Fruit fly (Drosophila melanogaster) whole organism, embryonic: ENCODE results near the gene CG10337.

Experiments
- Bteb2 ChIP-seq: fragments of 200-800 bp; sonication (Bioruptor generic); optimal IDR thresholded peaks from 2 replicates; lab custom pipeline; 2016; ENCODE audit warnings: missing biosample characterization, missing genetic modification characterization
- CG10366 ChIP-seq: fragments of 200-800 bp; sonication (Bioruptor generic); IDR thresholded peaks from 2 replicates; pipeline ENCODE4 v1.3.6; 2022; ENCODE audit warnings: missing biosample characterization, missing genetic modification characterization
- CG11398 ChIP-seq: fragments of 200-800 bp; sonication (Bioruptor generic); optimal IDR thresholded peaks from 2 replicates; lab custom pipeline; 2016; ENCODE audit warnings: missing biosample characterization, missing genetic modification characterization
- CG1233 ChIP-seq: fragments of 200-800 bp; sonication (Bioruptor generic); optimal IDR thresholded peaks from 4 replicates; lab custom pipeline; 2018; ENCODE audit warnings: missing biosample characterization, mild to moderate bottlenecking, missing genetic modification characterization
- CG12391 ChIP-seq: fragments of 200-800 bp; sonication (Bioruptor generic); optimal IDR thresholded peaks from 3 replicates; lab custom pipeline; 2018; ENCODE audit warnings: missing biosample characterization, mild to moderate bottlenecking, missing genetic modification characterization, moderate library complexity
- CG14965 ChIP-seq: fragments of 200-800 bp; sonication (Bioruptor generic); optimal IDR thresholded peaks from 2 replicates; lab custom pipeline; 2016; ENCODE audit warnings: missing biosample characterization, missing genetic modification characterization, borderline replicate concordance
- CG1602 ChIP-seq: fragments of 200-800 bp; sonication (Bioruptor generic); optimal IDR thresholded peaks from 3 replicates; lab custom pipeline; 2016; ENCODE audit warnings: missing biosample characterization, missing genetic modification characterization
- CG1603 ChIP-seq: fragments of 200-800 bp; sonication (Bioruptor generic); optimal IDR thresholded peaks from 2 replicates; lab custom pipeline; 2019; ENCODE audit warnings: missing biosample characterization, mild to moderate bottlenecking, missing genetic modification characterization, moderate library complexity
- CG17361 ChIP-seq: fragments of 200-800 bp; sonication (Bioruptor generic); IDR thresholded peaks from 3 replicates; pipeline ENCODE4 v1.3.6; 2022; ENCODE audit warnings: missing biosample characterization, missing genetic modification characterization
- CG2199 ChIP-seq: fragments of 200-800 bp; sonication (Bioruptor generic); IDR thresholded peaks from 3 replicates; pipeline ENCODE4 v1.3.6; 2022; ENCODE audit warnings: missing biosample characterization, missing genetic modification characterization
- CG30020 ChIP-seq: fragments of 200-800 bp; optimal IDR thresholded peaks from 2 replicates; lab custom pipeline; 2019; ENCODE audit warnings: missing biosample characterization, mild to moderate bottlenecking, missing genetic modification characterization, moderate library complexity
- CG31224 ChIP-seq: fragments of 200-800 bp; sonication (Bioruptor generic); IDR thresholded peaks from 2 replicates; pipeline ENCODE4 v1.3.6; 2022; ENCODE audit warnings: missing biosample characterization, missing genetic modification characterization
- CG3163 ChIP-seq: fragments of 200-800 bp; sonication (Bioruptor generic); optimal IDR thresholded peaks from 3 replicates; lab custom pipeline; 2016; ENCODE audit warnings: missing biosample characterization, missing genetic modification characterization
- CG3407 ChIP-seq: fragments of 200-800 bp; sonication (Bioruptor generic); optimal IDR thresholded peaks from 2 replicates; lab custom pipeline; 2018; ENCODE audit warnings: missing biosample characterization, mild to moderate bottlenecking, missing genetic modification characterization
- CG4707 ChIP-seq: fragments of 200-800 bp; sonication (Bioruptor generic); optimal IDR thresholded peaks from 2 replicates; lab custom pipeline; 2018; ENCODE audit warnings: missing biosample characterization, mild to moderate bottlenecking, missing genetic modification characterization, moderate library complexity
- CG7357 ChIP-seq: fragments of 200-800 bp; sonication (Bioruptor generic); IDR thresholded peaks from 3 replicates; pipeline ENCODE4 v1.3.6; 2022; ENCODE audit warnings: missing biosample characterization, missing genetic modification characterization
- CG7372 ChIP-seq: fragments of 200-800 bp; sonication (Bioruptor generic); IDR thresholded peaks from 2 replicates; pipeline ENCODE4 v1.3.6; 2022; ENCODE audit warnings: missing biosample characterization, missing genetic modification characterization
- CG8359 ChIP-seq: fragments of 200-800 bp; sonication (Bioruptor generic); optimal IDR thresholded peaks from 2 replicates; lab custom pipeline; 2017; ENCODE audit warnings: missing biosample characterization, mild to moderate bottlenecking, missing genetic modification characterization, borderline replicate concordance
- CG9797 ChIP-seq: fragments of 200-800 bp; sonication (Bioruptor generic); optimal IDR thresholded peaks from 3 replicates; lab custom pipeline; 2018; ENCODE audit warnings: missing biosample characterization, mild to moderate bottlenecking, missing genetic modification characterization
- D ChIP-seq, 2 experiments: fragments of 200-800 bp in 1 of 2; fragments of >200 bp in 1 of 2; sonication (Bioruptor generic) in 1 of 2; optimal IDR thresholded peaks; 2 replicates in 1 of 2; 3 replicates in 1 of 2; lab custom pipeline; 2017; ENCODE audit warnings: mild to moderate bottlenecking in 1 of 2, missing biosample characterization in 1 of 2, missing genetic modification characterization in 1 of 2, missing genetic modification reagents in 1 of 2
- D19B ChIP-seq: fragments of 200-800 bp; sonication (Bioruptor generic); optimal IDR thresholded peaks from 2 replicates; lab custom pipeline; 2017; ENCODE audit warnings: missing biosample characterization, mild to moderate bottlenecking, missing genetic modification characterization
- Dad ChIP-seq: fragments of 200-800 bp; sonication (Bioruptor generic); optimal IDR thresholded peaks from 3 replicates; lab custom pipeline; 2016; ENCODE audit warnings: missing biosample characterization, missing genetic modification characterization
- Dek ChIP-seq: fragments of 200-800 bp; sonication (Bioruptor generic); optimal IDR thresholded peaks from 3 replicates; lab custom pipeline; 2019; ENCODE audit warnings: missing biosample characterization, mild to moderate bottlenecking, missing genetic modification characterization, moderate library complexity
- Doc2 ChIP-seq: fragments of 200-800 bp; sonication (Bioruptor generic); IDR thresholded peaks from 2 replicates; pipeline ENCODE4 v1.3.6; 2022; ENCODE audit warnings: missing biosample characterization, missing genetic modification characterization
- Drgx ChIP-seq: fragments of 200-800 bp; sonication (Bioruptor generic); IDR thresholded peaks from 2 replicates; pipeline ENCODE4 v1.3.6; 2022; ENCODE audit warnings: missing biosample characterization, missing genetic modification characterization
- H2.0 ChIP-seq: fragments of 200-800 bp; sonication (Bioruptor generic); IDR thresholded peaks from 2 replicates; pipeline ENCODE4 v1.3.6; 2022; ENCODE audit warnings: missing biosample characterization, missing genetic modification characterization
- MTF-1 ChIP-seq: fragments of 200-800 bp; sonication (Bioruptor generic); optimal IDR thresholded peaks from 2 replicates; lab custom pipeline; 2018; ENCODE audit warnings: missing biosample characterization, mild to moderate bottlenecking, missing genetic modification characterization, borderline replicate concordance
- NC2β ChIP-seq: fragments of 200-800 bp; sonication (Bioruptor generic); optimal IDR thresholded peaks from 2 replicates; lab custom pipeline; 2016; ENCODE audit warnings: missing biosample characterization, missing genetic modification characterization
- Opbp ChIP-seq: fragments of 200-800 bp; sonication (Bioruptor generic); IDR thresholded peaks from 3 replicates; pipeline ENCODE4 v1.3.6; 2022; ENCODE audit warnings: missing biosample characterization, missing genetic modification characterization; ENCODE audit not compliant: partially characterized antibody
- Scr ChIP-seq: fragments of 200-800 bp; sonication (Bioruptor generic); IDR thresholded peaks from 2 replicates; pipeline ENCODE4 v1.3.6; 2022; ENCODE audit warnings: missing biosample characterization, missing genetic modification characterization; ENCODE audit not compliant: partially characterized antibody
- ato ChIP-seq: fragments of 200-800 bp; sonication (Bioruptor generic); IDR thresholded peaks from 2 replicates; pipeline ENCODE4 v1.3.6; 2022; ENCODE audit warnings: missing biosample characterization, missing genetic modification characterization; ENCODE audit not compliant: partially characterized antibody
- btn ChIP-seq: fragments of 200-800 bp; sonication (Bioruptor generic); optimal IDR thresholded peaks from 2 replicates; lab custom pipeline; 2016; ENCODE audit warnings: missing biosample characterization, missing genetic modification characterization
- dan ChIP-seq: fragments of 200-800 bp; sonication (Bioruptor generic); IDR thresholded peaks from 2 replicates; pipeline ENCODE4 v1.3.6; 2022; ENCODE audit warnings: missing biosample characterization, missing genetic modification characterization
- ems ChIP-seq: fragments of 200-800 bp; sonication (Bioruptor generic); optimal IDR thresholded peaks from 3 replicates; lab custom pipeline; 2016; ENCODE audit warnings: missing biosample characterization, missing genetic modification characterization
- en ChIP-seq: fragments of 200-800 bp; sonication (Bioruptor generic); optimal IDR thresholded peaks from 2 replicates; lab custom pipeline; 2016; ENCODE audit warnings: missing biosample characterization, missing genetic modification characterization
- gfzf ChIP-seq: fragments of 200-800 bp; sonication (Bioruptor generic); optimal IDR thresholded peaks from 2 replicates; lab custom pipeline; 2016; ENCODE audit warnings: missing biosample characterization, mild to moderate bottlenecking, missing genetic modification characterization, moderate library complexity
- grn ChIP-seq: fragments of 200-800 bp; sonication (Bioruptor generic); optimal IDR thresholded peaks from 3 replicates; lab custom pipeline; 2017; ENCODE audit warnings: missing biosample characterization, missing genetic modification characterization
- ham ChIP-seq: fragments of 200-800 bp; sonication (Bioruptor generic); IDR thresholded peaks from 2 replicates; pipeline ENCODE4 v1.3.6; 2022; ENCODE audit warnings: missing biosample characterization, missing genetic modification characterization
- nerfin-1 ChIP-seq: fragments of 200-800 bp; sonication (Bioruptor generic); optimal IDR thresholded peaks from 3 replicates; lab custom pipeline; 2019; ENCODE audit warnings: missing biosample characterization, mild to moderate bottlenecking, missing genetic modification characterization, moderate library complexity
- org-1 ChIP-seq: fragments of 200-800 bp; sonication (Bioruptor generic); optimal IDR thresholded peaks from 2 replicates; lab custom pipeline; 2017; ENCODE audit warnings: missing biosample characterization, missing genetic modification characterization
- prd ChIP-seq, 3 experiments: fragments of >200 bp in 2 of 3; fragments of 200-800 bp in 1 of 3; sonication (Bioruptor generic) in 1 of 3; optimal IDR thresholded peaks in 2 of 3; IDR thresholded peaks in 1 of 3; 2 replicates in 2 of 3; 3 replicates in 1 of 3; pipeline versions ENCODE4 v1.3.6 to Lab custom; 2017 to 2022; ENCODE audit warnings: missing biosample characterization in 1 of 3, missing genetic modification characterization in 1 of 3
- pros ChIP-seq: fragments of 200-800 bp; sonication (Bioruptor generic); optimal IDR thresholded peaks from 3 replicates; lab custom pipeline; 2019; ENCODE audit warnings: missing biosample characterization, mild to moderate bottlenecking, missing genetic modification characterization, moderate library complexity
- schlank ChIP-seq: fragments of 200-800 bp; sonication (Bioruptor generic); optimal IDR thresholded peaks from 2 replicates; lab custom pipeline; 2018; ENCODE audit warnings: missing biosample characterization, mild to moderate bottlenecking, missing genetic modification characterization
- sisA ChIP-seq: fragments of 200-800 bp; sonication (Bioruptor generic); IDR thresholded peaks from 2 replicates; pipeline ENCODE4 v1.3.6; 2022; ENCODE audit warnings: missing biosample characterization, missing genetic modification characterization
- sr ChIP-seq: fragments of 200-800 bp; sonication (Bioruptor generic); IDR thresholded peaks from 3 replicates; pipeline ENCODE4 v1.3.6; 2022; ENCODE audit warnings: missing biosample characterization, missing genetic modification characterization
- stwl ChIP-seq: fragments of 200-800 bp; sonication (Bioruptor generic); optimal IDR thresholded peaks from 3 replicates; lab custom pipeline; 2018; ENCODE audit warnings: missing biosample characterization, mild to moderate bottlenecking, missing genetic modification characterization, moderate library complexity
- sug ChIP-seq: fragments of 200-800 bp; optimal IDR thresholded peaks from 2 replicates; lab custom pipeline; 2019; ENCODE audit warnings: missing biosample characterization, mild to moderate bottlenecking, missing genetic modification characterization, moderate library complexity
- toy ChIP-seq: fragments of 200-800 bp; sonication (Bioruptor generic); IDR thresholded peaks from 2 replicates; pipeline ENCODE4 v1.3.6; 2022; ENCODE audit warnings: missing biosample characterization, missing genetic modification characterization
- yki ChIP-seq: fragments of >200 bp; optimal IDR thresholded peaks from 3 replicates; lab custom pipeline; 2018

Gene CG10337

dm6 chr2L:19577187-19577765 is 30.5 kb upstream of the CG10337 start, which contains the start of the genes spi and msb1l (continued):
- TF ChIP-seq stwl (tag; lab: Kevin White, UChicago) (peak; percentile 72), Scr (peak; percentile 63), CG7357 (peak; percentile 15; the same call in 1 of the 3 replicates), schlank (no peak), CG14965 (GFP tag; lab: Kevin White, UChicago) (no peak), CG17361 (GFP tag; lab: Robert Waterston, UW) (peak; percentile 87), CG2199 (GFP tag; lab: Robert Waterston, UW) (no peak), CG11398 (GFP tag; lab: Kevin White, UChicago) (no peak), CG3163 (no peak), Drgx (GFP tag; lab: Robert Waterston, UW) (no peak), sr (GFP tag; lab: Robert Waterston, UW) (no peak), dan (GFP tag; lab: Robert Waterston, UW) (no peak), Dad (GFP tag; lab: Kevin White, UChicago) (no peak), Dek (tag; lab: Kevin White, UChicago) (peak; percentile 54), org-1 (GFP tag; lab: Kevin White, UChicago) (no peak), sug (tag; lab: Kevin White, UChicago) (peak; percentile 62), D19B (GFP tag; lab: Kevin White, UChicago) (peak; percentile 27), gfzf (GFP tag; lab: Kevin White, UChicago) (peak; percentile 6), H2.0 (GFP tag; lab: Robert Waterston, UW) (no peak), en (no peak), NC2β (GFP tag; lab: Kevin White, UChicago) (no peak), MTF-1 (GFP tag; lab: Kevin White, UChicago) (no peak), CG4707 (no peak), CG31224 (GFP tag; lab: Robert Waterston, UW) (peak; percentile 18; the same call in 1 of the 2 replicates), CG9797 (GFP tag; lab: Kevin White, UChicago) (peak; percentile 33), toy (GFP tag; lab: Robert Waterston, UW) (no peak), Opbp (GFP tag; lab: Robert Waterston, UW) (peak; percentile 56; the same call in 2 of the 3 replicates), grn (GFP tag; lab: Kevin White, UChicago) (no peak), ato (GFP tag; lab: Robert Waterston, UW) (no peak), D (optimal IDR thresholded peaks at IDR 0.05; lab: Kevin White, UChicago) (no peak), D (GFP tag; optimal IDR thresholded peaks at IDR 0.05; lab: Kevin White, UChicago) (no peak), Doc2 (GFP tag; lab: Robert Waterston, UW) (no peak), CG7372 (GFP tag; lab: Robert Waterston, UW) (no peak), CG1602 (GFP tag; lab: Kevin White, UChicago) (peak; percentile 63), sisA (GFP tag; lab: Robert Waterston, UW) (peak; percentile 49; the same call in 1 of the 2 replicates), yki (lab: Kevin White, UChicago) (no peak), btn (GFP tag; lab: Kevin White, UChicago) (no peak), CG30020 (tag; lab: Kevin White, UChicago) (peak; percentile 69), CG3407 (GFP tag; lab: Kevin White, UChicago) (no peak), ems (GFP tag; lab: Kevin White, UChicago) (no peak), CG10366 (GFP tag; lab: Robert Waterston, UW) (peak; percentile 19; the same call in 1 of the 2 replicates), prd (optimal IDR thresholded peaks at IDR 0.05; lab: Kevin White, UChicago) (no peak), prd (GFP tag; IDR thresholded peaks at IDR 0.05; lab: Robert Waterston, UW) (no peak; the same call in 2 of the 3 replicates), nerfin-1 (tag; lab: Kevin White, UChicago) (no peak), CG12391 (tag; lab: Kevin White, UChicago) (peak; percentile 81), CG8359 (GFP tag; lab: Kevin White, UChicago) (no peak), pros (GFP tag; lab: Kevin White, UChicago) (no peak), CG1233 (GFP tag; lab: Kevin White, UChicago) (no peak), CG1603 (tag; lab: Kevin White, UChicago) (no peak), Bteb2 (GFP tag; lab: Kevin White, UChicago) (no peak), ham (GFP tag; lab: Robert Waterston, UW) (no peak)
